Worm (Caenorhabditis elegans) whole organism, late embryonic: ENCODE results near the gene dct-7.

Source experiments
- C38D4.7 ChIP-seq: fragments of 200-800 bp; sonication (Bioruptor generic); optimal IDR thresholded peaks from 2 replicates; lab custom pipeline; 2018; ENCODE audit warnings: mild to moderate bottlenecking, missing genetic modification characterization, moderate library complexity, missing compliant biosample characterization
- K02D7.2 ChIP-seq: sonication (generic microtip); optimal IDR thresholded peaks from 2 replicates; lab custom pipeline; 2017; ENCODE audit warnings: mild to moderate bottlenecking, missing genetic modification characterization, missing compliant biosample characterization
- ama-1 ChIP-seq: fragments of 150-350 bp; optimal IDR thresholded peaks from 2 replicates; lab custom pipeline; 2014
- ceh-14 ChIP-seq: sonication (generic microtip); optimal IDR thresholded peaks from 2 replicates; lab custom pipeline; 2016; ENCODE audit warnings: missing genotype, missing genetic modification characterization, missing compliant biosample characterization
- ceh-18 ChIP-seq: sonication (generic microtip); optimal IDR thresholded peaks from 2 replicates; lab custom pipeline; 2016; ENCODE audit warnings: missing genetic modification characterization, missing compliant biosample characterization
- ceh-19 ChIP-seq: fragments of 200-800 bp; sonication (Bioruptor generic); optimal IDR thresholded peaks from 2 replicates; lab custom pipeline; 2018; ENCODE audit warnings: mild to moderate bottlenecking, missing genetic modification characterization, missing compliant biosample characterization
- ceh-22 ChIP-seq: sonication (generic microtip); optimal IDR thresholded peaks from 2 replicates; lab custom pipeline; 2017; ENCODE audit warnings: missing biosample characterization, missing genetic modification characterization
- ceh-30 ChIP-seq: fragments of 150-350 bp; optimal IDR thresholded peaks from 2 replicates; lab custom pipeline; 2014; ENCODE audit warnings: missing biosample characterization, missing genetic modification characterization
- ceh-45 ChIP-seq: fragments of 200-800 bp; sonication (Bioruptor generic); IDR thresholded peaks from 2 replicates; pipeline ENCODE4 v1.3.6; 2022; ENCODE audit warnings: missing genetic modification reagents, missing genetic modification characterization, missing compliant biosample characterization
- ceh-9 ChIP-seq: sonication (generic microtip); optimal IDR thresholded peaks from 2 replicates; lab custom pipeline; 2016; ENCODE audit warnings: mild to moderate bottlenecking, missing genetic modification characterization, inconsistent platforms, missing compliant biosample characterization
- che-1 ChIP-seq: sonication (generic microtip); optimal IDR thresholded peaks from 2 replicates; lab custom pipeline; 2016; ENCODE audit warnings: mild to moderate bottlenecking, missing genetic modification characterization, missing compliant biosample characterization
- dve-1 ChIP-seq: sonication (generic microtip); optimal IDR thresholded peaks from 2 replicates; lab custom pipeline; 2017; ENCODE audit warnings: antibody characterized with exemption, mild to moderate bottlenecking, missing genetic modification characterization, missing compliant biosample characterization
- elt-4 ChIP-seq: sonication (generic microtip); optimal IDR thresholded peaks from 2 replicates; lab custom pipeline; 2016; ENCODE audit warnings: missing genetic modification characterization, missing compliant biosample characterization
- ets-4 ChIP-seq: sonication (generic microtip); optimal IDR thresholded peaks from 2 replicates; lab custom pipeline; 2016; ENCODE audit warnings: missing genetic modification characterization, missing compliant biosample characterization
- fkh-10 ChIP-seq: fragments of 150-350 bp; optimal IDR thresholded peaks from 2 replicates; lab custom pipeline; 2014; ENCODE audit warnings: missing biosample characterization, missing genetic modification reagents, missing genetic modification characterization
- fkh-6 ChIP-seq: sonication (generic microtip); optimal IDR thresholded peaks from 2 replicates; lab custom pipeline; 2016; ENCODE audit warnings: missing genetic modification characterization, missing compliant biosample characterization
- gmeb-2 ChIP-seq: sonication (generic microtip); optimal IDR thresholded peaks from 2 replicates; lab custom pipeline; 2016; ENCODE audit warnings: missing genetic modification characterization, inconsistent platforms, missing compliant biosample characterization
- hlh-13 ChIP-seq: fragments of 200-800 bp; sonication (Bioruptor generic); optimal IDR thresholded peaks from 2 replicates; lab custom pipeline; 2018; ENCODE audit warnings: mild to moderate bottlenecking, missing genetic modification characterization, missing compliant biosample characterization
- hlh-15 ChIP-seq: sonication (generic microtip); optimal IDR thresholded peaks from 2 replicates; lab custom pipeline; 2016; ENCODE audit warnings: missing genetic modification characterization, missing compliant biosample characterization
- hlh-6 ChIP-seq: sonication (generic microtip); optimal IDR thresholded peaks from 2 replicates; lab custom pipeline; 2016; ENCODE audit warnings: missing genotype, missing genetic modification characterization, missing compliant biosample characterization
- hlh-8 ChIP-seq: sonication (generic microtip); optimal IDR thresholded peaks from 2 replicates; lab custom pipeline; 2016; ENCODE audit warnings: missing genotype, missing genetic modification characterization, missing compliant biosample characterization
- lim-6 ChIP-seq: sonication (generic microtip); optimal IDR thresholded peaks from 2 replicates; lab custom pipeline; 2016; ENCODE audit warnings: missing genetic modification characterization, missing compliant biosample characterization
- lin-11 ChIP-seq: fragments of 200-800 bp; sonication (Bioruptor generic); optimal IDR thresholded peaks from 2 replicates; lab custom pipeline; 2018; ENCODE audit warnings: mild to moderate bottlenecking, missing genetic modification characterization, missing compliant biosample characterization
- nhr-11 ChIP-seq: fragments of 150-350 bp; optimal IDR thresholded peaks from 2 replicates; lab custom pipeline; 2014; ENCODE audit warnings: missing biosample characterization, missing genetic modification characterization
- nhr-232 ChIP-seq: sonication (generic microtip); optimal IDR thresholded peaks from 2 replicates; lab custom pipeline; 2016; ENCODE audit warnings: missing genetic modification characterization, missing compliant biosample characterization
- odd-2 ChIP-seq: sonication (generic microtip); optimal IDR thresholded peaks from 2 replicates; lab custom pipeline; 2017; ENCODE audit warnings: antibody characterized with exemption, mild to moderate bottlenecking, missing genetic modification characterization, missing compliant biosample characterization
- pat-9 ChIP-seq: fragments of 200-800 bp; sonication (Bioruptor generic); optimal IDR thresholded peaks from 2 replicates; lab custom pipeline; 2018; ENCODE audit warnings: mild to moderate bottlenecking, missing genetic modification characterization, moderate library complexity, missing compliant biosample characterization
- pha-2 ChIP-seq: sonication (generic microtip); optimal IDR thresholded peaks from 2 replicates; lab custom pipeline; 2017; ENCODE audit warnings: mild to moderate bottlenecking, missing genetic modification characterization, missing compliant biosample characterization
- pha-4 ChIP-seq: fragments of 150-350 bp; optimal IDR thresholded peaks from 2 replicates; lab custom pipeline; 2018; ENCODE audit warnings: missing biosample characterization, missing genetic modification reagents, missing genetic modification characterization
- pqm-1 ChIP-seq: sonication (generic microtip); optimal IDR thresholded peaks from 2 replicates; lab custom pipeline; 2016; ENCODE audit warnings: missing genetic modification characterization, missing compliant biosample characterization
- pros-1 ChIP-seq: fragments of 150-350 bp; optimal IDR thresholded peaks from 2 replicates; lab custom pipeline; 2014; ENCODE audit warnings: missing biosample characterization, missing genetic modification reagents, missing genetic modification characterization
- sdc-2 ChIP-seq: sonication (generic microtip); optimal IDR thresholded peaks from 2 replicates; lab custom pipeline; 2016; ENCODE audit warnings: missing genotype, missing genetic modification characterization, missing compliant biosample characterization
- sox-2 ChIP-seq: fragments of 200-800 bp; sonication (Bioruptor generic); IDR thresholded peaks from 2 replicates; pipeline ENCODE4 v1.3.6; 2022; ENCODE audit warnings: missing genetic modification reagents, missing genetic modification characterization, missing compliant biosample characterization
- unc-3 ChIP-seq, 2 experiments: fragments of 200-800 bp in 1 of 2; sonication (Bioruptor generic) in 1 of 2; sonication (generic microtip) in 1 of 2; conservative IDR thresholded peaks in 1 of 2; optimal IDR thresholded peaks in 1 of 2; 2 replicates each; pipeline versions ENCODE4 v1.3.6 to Lab custom; 2016 to 2022; ENCODE audit warnings: missing compliant biosample characterization in 2 of 2, missing genetic modification characterization in 2 of 2, missing genetic modification reagents in 1 of 2
- unc-55 ChIP-seq: sonication (generic microtip); optimal IDR thresholded peaks from 2 replicates; lab custom pipeline; 2017; ENCODE audit warnings: missing biosample characterization, missing genetic modification reagents, missing genetic modification characterization
- unc-86 ChIP-seq: sonication (generic microtip); optimal IDR thresholded peaks from 2 replicates; lab custom pipeline; 2016; ENCODE audit warnings: missing genetic modification characterization, missing compliant biosample characterization
- zip-5 ChIP-seq: sonication (generic microtip); optimal IDR thresholded peaks from 2 replicates; lab custom pipeline; 2016; ENCODE audit warnings: missing genetic modification characterization, missing compliant biosample characterization

dct-7 gene

DNA sequence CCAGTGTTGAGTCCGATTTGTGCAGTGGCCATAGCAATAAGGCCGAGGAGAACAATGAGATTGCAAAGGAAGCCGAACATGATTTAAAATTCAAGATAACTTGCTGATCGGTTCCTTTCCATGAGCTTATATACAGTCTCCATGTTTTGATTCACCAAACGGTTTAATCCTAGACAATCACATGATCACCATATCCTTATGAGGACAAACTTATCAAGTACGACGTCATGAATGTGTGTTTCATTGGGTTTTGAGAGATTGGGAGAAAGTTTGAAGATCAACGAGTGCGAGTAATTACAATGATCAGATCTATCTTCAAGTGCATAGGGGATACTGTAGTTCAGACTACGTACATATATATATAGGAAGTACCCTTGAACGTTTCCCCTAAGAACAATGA lies at the start of gene dct-7:
Gene dct-7, minus strand, starts transcription at position 101 of the 400 bp plus-strand sequence.
- no peak for TF ChIP-seq C38D4.7 (GFP tag; lab: Kevin White, UChicago)
- no peak for TF ChIP-seq ceh-18 (tag; lab: Kevin White, UChicago)
- TF ChIP-seq unc-55 (GFP tag; lab: Kevin White, UChicago), result no peak
- TF ChIP-seq fkh-10, result no peak
- TF ChIP-seq pqm-1, result no peak
- TF ChIP-seq ceh-30, result no peak

DNA sequence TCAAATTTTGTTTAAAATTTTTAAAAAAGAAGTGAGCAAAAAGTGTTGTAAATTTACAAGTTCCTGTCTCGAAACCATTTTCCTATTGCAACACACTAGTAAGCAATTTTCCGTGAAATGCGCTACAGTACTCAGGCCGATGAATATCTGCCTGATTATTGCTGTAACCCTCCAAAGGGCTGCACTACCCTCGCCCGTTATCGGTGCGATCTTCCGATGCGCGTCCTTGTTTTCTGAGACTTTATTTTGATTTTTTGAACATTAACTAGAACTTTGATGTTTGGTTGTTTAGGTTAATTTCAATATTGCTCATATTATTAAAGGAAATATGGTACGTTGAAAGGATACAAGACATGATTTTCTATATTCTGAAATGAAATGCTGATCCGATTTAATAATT lies 47.8 kb upstream of the dct-7 start:
- TF ChIP-seq ceh-45 (GFP tag; lab: Robert Waterston, UW) (no peak), hlh-6 (tag; lab: Kevin White, UChicago) (no peak), pha-4 (tag; lab: Kevin White, UChicago) (no peak), ama-1 (lab: Kevin White, UChicago) (no peak), che-1 (no peak), elt-4 (tag; lab: Kevin White, UChicago) (no peak), nhr-232 (tag; lab: Kevin White, UChicago) (no peak), unc-86 (tag; lab: Kevin White, UChicago) (no peak), lin-11 (no peak), fkh-6 (tag; lab: Kevin White, UChicago) (no peak), zip-5 (tag; lab: Kevin White, UChicago) (no peak), odd-2 (tag; lab: Kevin White, UChicago) (no peak), nhr-11 (tag; lab: Kevin White, UChicago) (no peak), ceh-19 (GFP tag; lab: Kevin White, UChicago) (no peak), pha-2 (no peak), sox-2 (GFP tag; lab: Robert Waterston, UW) (no peak)
- TF ChIP-seq, all 69 proteins: peak for 0

ce11 chrIV:4336139-4336851 lies 45.9 kb upstream of the dct-7 start, which contains the start of the genes W03B1.3 and oac-51:
W03B1.3 (minus strand) TSS chrIV:4336239.
oac-51 (plus strand) TSS chrIV:4336801.
- TF ChIP-seq ceh-14 (tag; lab: Kevin White, UChicago) (no peak), C38D4.7 (GFP tag; lab: Kevin White, UChicago) (no peak), sdc-2 (tag; lab: Kevin White, UChicago) (no peak), lim-6 (tag; lab: Kevin White, UChicago) (no peak), hlh-8 (no peak), pat-9 (tag; lab: Kevin White, UChicago) (no peak), pros-1 (tag; lab: Kevin White, UChicago) (no peak), dve-1 (tag; lab: Kevin White, UChicago) (no peak), ets-4 (tag; lab: Kevin White, UChicago) (no peak), ceh-22 (tag; lab: Kevin White, UChicago) (no peak), ceh-9 (no peak), hlh-13 (GFP tag; lab: Kevin White, UChicago) (no peak), fkh-10 (no peak), ceh-18 (tag; lab: Kevin White, UChicago) (no peak), unc-3 (GFP tag; conservative IDR thresholded peaks at IDR 0.05; lab: Robert Waterston, UW) (no peak), unc-3 (tag; optimal IDR thresholded peaks at IDR 0.05; lab: Kevin White, UChicago) (no peak), hlh-15 (tag; lab: Kevin White, UChicago) (no peak), K02D7.2 (tag; lab: Kevin White, UChicago) (no peak), gmeb-2 (tag; lab: Kevin White, UChicago) (no peak), che-1 (no peak)
